Worm (Caenorhabditis elegans) whole organism, L1 larva: ENCODE data around the gene F53F8.7.

Experiments used
- F16B12.6 ChIP-seq: fragments of 150-350 bp; optimal IDR thresholded peaks from 2 replicates; lab custom pipeline; 2014; ENCODE audit warnings: missing biosample characterization, missing genetic modification characterization
- blmp-1 ChIP-seq: fragments of 150-350 bp; optimal IDR thresholded peaks from 2 replicates; lab custom pipeline; 2014; ENCODE audit warnings: missing biosample characterization, missing genetic modification characterization
- ceh-8 ChIP-seq: fragments of 200-800 bp; sonication (Bioruptor generic); optimal IDR thresholded peaks from 2 replicates; lab custom pipeline; 2018; ENCODE audit warnings: mild to moderate bottlenecking, missing genetic modification characterization, moderate library complexity, missing compliant biosample characterization
- ceh-82 ChIP-seq, 3 experiments: fragments of 150-350 bp in 1 of 3; sonication (generic microtip) in 2 of 3; optimal IDR thresholded peaks; 2 replicates each; lab custom pipeline; 2014 to 2017; ENCODE audit warnings: missing biosample characterization in 3 of 3, missing genetic modification characterization in 3 of 3
- ceh-88 ChIP-seq: fragments of 200-800 bp; sonication (Bioruptor generic); IDR thresholded peaks from 2 replicates; pipeline ENCODE4 v1.3.6; 2022; ENCODE audit warnings: missing genetic modification characterization, missing compliant biosample characterization
- ces-1 ChIP-seq: fragments of 150-350 bp; optimal IDR thresholded peaks from 2 replicates; lab custom pipeline; 2014; ENCODE audit warnings: missing biosample characterization, missing genetic modification reagents, missing genetic modification characterization
- efl-3 ChIP-seq: fragments of 200-800 bp; sonication (Bioruptor generic); optimal IDR thresholded peaks from 2 replicates; lab custom pipeline; 2018; ENCODE audit warnings: mild to moderate bottlenecking, missing genetic modification characterization, missing compliant biosample characterization
- elt-3 ChIP-seq, 6 experiments: fragments of 150-350 bp in 1 of 6; sonication (generic microtip); optimal IDR thresholded peaks; 2 replicates each; lab custom pipeline; 2017 to 2018; ENCODE audit warnings: missing biosample characterization in 6 of 6, missing genetic modification characterization in 6 of 6, inconsistent platforms in 1 of 6
- ets-5 ChIP-seq: fragments of 200-800 bp; sonication (Bioruptor generic); IDR thresholded peaks from 2 replicates; pipeline ENCODE4 v1.3.6; 2022; ENCODE audit warnings: missing genetic modification characterization, missing compliant biosample characterization
- fkh-10 ChIP-seq: sonication (generic microtip); optimal IDR thresholded peaks from 2 replicates; lab custom pipeline; 2017; ENCODE audit warnings: missing biosample characterization, missing genetic modification reagents, missing genetic modification characterization
- fkh-4 ChIP-seq: sonication (generic microtip); optimal IDR thresholded peaks from 2 replicates; lab custom pipeline; 2016; ENCODE audit warnings: missing compliant biosample characterization, missing genetic modification characterization, borderline replicate concordance
- fkh-8 ChIP-seq: sonication (generic microtip); optimal IDR thresholded peaks from 2 replicates; lab custom pipeline; 2016; ENCODE audit warnings: mild to moderate bottlenecking, missing genetic modification characterization, missing compliant biosample characterization
- grh-1 ChIP-seq: fragments of 200-800 bp; sonication (Bioruptor generic); IDR thresholded peaks from 2 replicates; pipeline ENCODE4 v1.3.6; 2022; ENCODE audit warnings: missing genetic modification reagents, missing genetic modification characterization, missing compliant biosample characterization
- hlh-17 ChIP-seq: fragments of 200-800 bp; sonication (Bioruptor generic); optimal IDR thresholded peaks from 2 replicates; lab custom pipeline; 2018; ENCODE audit warnings: missing genetic modification characterization, mild to moderate bottlenecking, missing compliant biosample characterization, moderate library complexity, borderline replicate concordance
- hlh-4 ChIP-seq: sonication (generic microtip); optimal IDR thresholded peaks from 2 replicates; lab custom pipeline; 2016; ENCODE audit warnings: mild to moderate bottlenecking, missing genetic modification characterization, missing compliant biosample characterization
- hpl-2 ChIP-seq: fragments of 150-350 bp; optimal IDR thresholded peaks from 2 replicates; lab custom pipeline; 2014; ENCODE audit warnings: missing biosample characterization, missing genetic modification reagents, missing genetic modification characterization
- irx-1 ChIP-seq: sonication (generic microtip); optimal IDR thresholded peaks from 2 replicates; lab custom pipeline; 2016; ENCODE audit warnings: missing genetic modification characterization, missing compliant biosample characterization
- lin-13 ChIP-seq: fragments of 150-350 bp; optimal IDR thresholded peaks from 2 replicates; lab custom pipeline; 2014; ENCODE audit warnings: missing biosample characterization, missing genetic modification reagents, missing genetic modification characterization
- lin-35 ChIP-seq, 2 experiments: fragments of 150-350 bp; optimal IDR thresholded peaks; 2 replicates each; lab custom pipeline; 2014; ENCODE audit warnings: missing biosample characterization in 2 of 2, missing genetic modification characterization in 2 of 2, missing genetic modification reagents in 2 of 2
- mdl-1 ChIP-seq, 2 experiments: fragments of 150-350 bp; optimal IDR thresholded peaks; 2 replicates each; lab custom pipeline; 2014 to 2017; ENCODE audit warnings: missing biosample characterization in 2 of 2, missing genetic modification characterization in 2 of 2, inconsistent platforms in 1 of 2
- nhr-19 ChIP-seq: fragments of 200-800 bp; sonication (Bioruptor generic); conservative IDR thresholded peaks from 2 replicates; pipeline ENCODE4 v1.3.6; 2022; ENCODE audit warnings: missing genetic modification characterization, missing compliant biosample characterization
- nhr-20 ChIP-seq: sonication (generic microtip); optimal IDR thresholded peaks from 2 replicates; lab custom pipeline; 2016; ENCODE audit warnings: mild to moderate bottlenecking, missing genetic modification characterization, missing compliant biosample characterization
- nhr-237 ChIP-seq: fragments of 150-350 bp; optimal IDR thresholded peaks from 2 replicates; lab custom pipeline; 2014; ENCODE audit warnings: missing biosample characterization, missing genetic modification characterization
- nhr-28 ChIP-seq: fragments of 150-350 bp; optimal IDR thresholded peaks from 2 replicates; lab custom pipeline; 2014; ENCODE audit warnings: missing biosample characterization, missing genetic modification characterization
- nhr-77 ChIP-seq: fragments of 150-350 bp; optimal IDR thresholded peaks from 2 replicates; lab custom pipeline; 2014; ENCODE audit warnings: missing biosample characterization, missing genetic modification characterization
- nhr-84 ChIP-seq: sonication (generic microtip); optimal IDR thresholded peaks from 2 replicates; lab custom pipeline; 2017; ENCODE audit warnings: missing biosample characterization, missing genetic modification characterization
- nhr-85 ChIP-seq: sonication (generic microtip); peaks from one replicate; lab custom pipeline; 2016; ENCODE audit warnings: missing genetic modification characterization, inconsistent platforms, missing compliant biosample characterization
- nhr-90 ChIP-seq: sonication (generic microtip); optimal IDR thresholded peaks from 2 replicates; lab custom pipeline; 2016; ENCODE audit warnings: mild to moderate bottlenecking, missing genetic modification characterization, missing compliant biosample characterization; ENCODE audit not compliant: poor library complexity
- pag-3 ChIP-seq: sonication (generic microtip); optimal IDR thresholded peaks from 2 replicates; lab custom pipeline; 2017; ENCODE audit warnings: missing genetic modification characterization, mild to moderate bottlenecking, missing compliant biosample characterization, antibody characterized with exemption, borderline replicate concordance; ENCODE audit not compliant: insufficient read depth
- pax-3 ChIP-seq: fragments of 200-800 bp; sonication (Bioruptor generic); optimal IDR thresholded peaks from 2 replicates; lab custom pipeline; 2018; ENCODE audit warnings: mild to moderate bottlenecking, missing genetic modification characterization, moderate library complexity, missing compliant biosample characterization
- rnt-1 ChIP-seq: sonication (generic microtip); optimal IDR thresholded peaks from 2 replicates; lab custom pipeline; 2016; ENCODE audit warnings: mild to moderate bottlenecking, missing genetic modification characterization, moderate library complexity, missing compliant biosample characterization
- skn-1 ChIP-seq: fragments of 150-350 bp; optimal IDR thresholded peaks from 2 replicates; lab custom pipeline; 2014; ENCODE audit warnings: missing biosample characterization, missing genetic modification characterization
- snu-23 ChIP-seq: sonication (generic microtip); optimal IDR thresholded peaks from 2 replicates; lab custom pipeline; 2016; ENCODE audit warnings: missing genetic modification characterization, missing compliant biosample characterization
- sox-4 ChIP-seq: sonication (generic microtip); optimal IDR thresholded peaks from 2 replicates; lab custom pipeline; 2016; ENCODE audit warnings: missing genetic modification characterization, missing compliant biosample characterization
- sptf-1 ChIP-seq: fragments of 150-350 bp; optimal IDR thresholded peaks from 2 replicates; lab custom pipeline; 2014; ENCODE audit warnings: missing biosample characterization, missing genetic modification characterization
- swsn-7 ChIP-seq: sonication (generic microtip); optimal IDR thresholded peaks from 2 replicates; lab custom pipeline; 2016; ENCODE audit warnings: missing genetic modification characterization, missing compliant biosample characterization
- tbx-2 ChIP-seq: sonication (generic microtip); optimal IDR thresholded peaks from 2 replicates; lab custom pipeline; 2016; ENCODE audit warnings: missing genetic modification characterization, missing compliant biosample characterization
- unc-30 ChIP-seq: sonication (generic microtip); optimal IDR thresholded peaks from 2 replicates; lab custom pipeline; 2017; ENCODE audit warnings: missing biosample characterization, missing genetic modification characterization
- unc-62 ChIP-seq: fragments of 150-350 bp; optimal IDR thresholded peaks from 2 replicates; lab custom pipeline; 2014; ENCODE audit warnings: missing biosample characterization, missing genetic modification reagents, missing genetic modification characterization
- unc-86 ChIP-seq: sonication (generic microtip); optimal IDR thresholded peaks from 2 replicates; lab custom pipeline; 2016; ENCODE audit warnings: missing genetic modification characterization, missing compliant biosample characterization
- xbp-1 ChIP-seq: sonication (generic microtip); optimal IDR thresholded peaks from 2 replicates; lab custom pipeline; 2016; ENCODE audit warnings: missing genetic modification characterization, missing compliant biosample characterization
- zag-1 ChIP-seq: fragments of 150-350 bp; optimal IDR thresholded peaks from 2 replicates; lab custom pipeline; 2014; ENCODE audit warnings: missing biosample characterization, missing genetic modification characterization
- zip-4 ChIP-seq: fragments of 200-800 bp; sonication (Bioruptor generic); optimal IDR thresholded peaks from 2 replicates; lab custom pipeline; 2018; ENCODE audit warnings: mild to moderate bottlenecking, missing genetic modification characterization, moderate library complexity, missing compliant biosample characterization
- ztf-11 ChIP-seq, 2 experiments: sonication (generic microtip); optimal IDR thresholded peaks; 2 replicates each; lab custom pipeline; 2016 to 2017; ENCODE audit warnings: missing genetic modification characterization in 2 of 2, missing biosample characterization in 1 of 2, missing compliant biosample characterization in 1 of 2
- ztf-4 ChIP-seq: fragments of 150-350 bp; optimal IDR thresholded peaks from 2 replicates; lab custom pipeline; 2014; ENCODE audit warnings: missing biosample characterization, missing genetic modification characterization

The F53F8.7 gene

DNA sequence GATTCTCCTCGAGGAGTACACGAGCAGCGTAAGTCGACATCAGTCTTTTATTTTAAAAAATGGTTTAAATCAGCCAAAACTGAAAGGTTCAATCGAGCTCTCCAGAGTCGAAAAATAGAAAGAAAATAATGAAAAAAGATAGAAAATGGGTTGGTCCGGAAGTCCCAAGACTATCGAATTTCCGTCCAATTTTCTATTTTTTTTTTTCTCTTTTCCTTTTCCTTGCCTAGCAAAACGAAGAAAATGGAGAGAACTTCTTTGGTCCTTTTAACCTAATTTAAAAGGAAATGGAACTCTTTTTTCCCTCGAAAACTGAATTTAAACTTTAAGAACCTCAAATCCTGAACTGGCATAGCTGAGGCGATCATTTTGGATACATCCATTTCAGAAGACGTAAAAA, 41.2 kb upstream of the F53F8.7 start:
- TF ChIP-seq ces-1 (peak; percentile 33), irx-1 (tag; lab: Kevin White, UChicago) (peak; percentile 2), ztf-11 (tag; optimal IDR thresholded peaks at IDR 0.05; lab: Kevin White, UChicago) (no peak), tbx-2 (tag; lab: Kevin White, UChicago) (peak; percentile 7), fkh-10 (GFP tag; lab: Kevin White, UChicago) (peak; percentile 65)

DNA sequence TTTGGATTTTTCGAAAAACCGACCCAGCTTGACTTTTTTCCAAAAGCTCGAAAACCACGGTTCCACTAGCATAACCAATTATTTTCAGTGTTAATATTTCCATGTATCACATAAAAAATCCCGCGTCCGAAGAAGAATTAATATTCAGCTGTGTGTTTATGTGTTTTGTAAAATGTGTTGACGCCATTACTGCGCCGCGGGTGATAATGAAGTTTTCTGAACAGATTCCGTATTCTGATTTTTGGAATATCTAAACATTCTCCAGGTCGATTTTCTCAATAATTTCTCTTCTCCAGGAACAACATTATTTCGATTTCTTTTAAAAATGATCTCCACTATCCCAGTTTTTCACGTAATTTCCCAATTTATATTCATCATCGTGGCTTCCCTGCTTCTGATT, 36.5 kb upstream of the F53F8.7 start, which contains the start of gene srxa-6:
srxa-6 (plus strand) TSS at position 301 of the 400 bp plus-strand sequence.
- TF ChIP-seq unc-86 (tag; lab: Kevin White, UChicago) (no peak), lin-35 (GFP tag; optimal IDR thresholded peaks at IDR 0.05; lab: Kevin White, UChicago) (no peak), ets-5 (no peak), fkh-4 (tag; lab: Kevin White, UChicago) (no peak), zag-1 (no peak), hlh-17 (GFP tag; lab: Kevin White, UChicago) (no peak)
- TF ChIP-seq, all 84 proteins: peak for 0

DNA sequence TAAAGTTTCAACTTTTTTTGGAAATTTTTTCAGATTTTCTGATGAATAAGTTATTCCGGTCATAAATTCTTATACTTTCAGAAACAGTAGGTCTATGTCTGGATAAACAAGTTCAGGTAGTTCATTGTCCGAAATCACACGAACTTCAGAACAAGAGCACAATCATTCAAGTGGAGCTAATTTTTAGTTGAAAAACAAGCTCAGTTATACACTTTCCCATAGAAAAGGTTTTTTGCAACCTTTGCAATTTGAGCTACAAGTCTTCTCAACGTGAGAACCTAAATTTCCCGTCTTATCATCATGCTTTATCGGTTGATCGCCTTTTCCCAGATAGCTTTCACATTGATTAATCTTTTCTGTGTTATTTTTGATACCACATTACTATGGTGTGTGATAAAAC, 33.6 kb upstream of the F53F8.7 start, which contains the start of gene srxa-1:
srxa-1 (plus strand) TSS at position 301 of the 400 bp plus-strand sequence.
- TF ChIP-seq nhr-28 (tag; lab: Kevin White, UChicago) (no peak), unc-62 (no peak), sox-4 (no peak), fkh-10 (GFP tag; lab: Kevin White, UChicago) (no peak), nhr-20 (tag; lab: Kevin White, UChicago) (no peak), hlh-4 (tag; lab: Kevin White, UChicago) (no peak), elt-3 (tag; optimal IDR thresholded peaks at IDR 0.05; lab: Kevin White, UChicago) (no peak), ceh-8 (GFP tag; lab: Kevin White, UChicago) (no peak), ztf-4 (tag; lab: Kevin White, UChicago) (no peak), pag-3 (tag; lab: Kevin White, UChicago) (no peak), skn-1 (tag; lab: Kevin White, UChicago) (no peak), sptf-1 (tag; lab: Kevin White, UChicago) (no peak), fkh-4 (tag; lab: Kevin White, UChicago) (no peak), nhr-85 (no peak)

DNA sequence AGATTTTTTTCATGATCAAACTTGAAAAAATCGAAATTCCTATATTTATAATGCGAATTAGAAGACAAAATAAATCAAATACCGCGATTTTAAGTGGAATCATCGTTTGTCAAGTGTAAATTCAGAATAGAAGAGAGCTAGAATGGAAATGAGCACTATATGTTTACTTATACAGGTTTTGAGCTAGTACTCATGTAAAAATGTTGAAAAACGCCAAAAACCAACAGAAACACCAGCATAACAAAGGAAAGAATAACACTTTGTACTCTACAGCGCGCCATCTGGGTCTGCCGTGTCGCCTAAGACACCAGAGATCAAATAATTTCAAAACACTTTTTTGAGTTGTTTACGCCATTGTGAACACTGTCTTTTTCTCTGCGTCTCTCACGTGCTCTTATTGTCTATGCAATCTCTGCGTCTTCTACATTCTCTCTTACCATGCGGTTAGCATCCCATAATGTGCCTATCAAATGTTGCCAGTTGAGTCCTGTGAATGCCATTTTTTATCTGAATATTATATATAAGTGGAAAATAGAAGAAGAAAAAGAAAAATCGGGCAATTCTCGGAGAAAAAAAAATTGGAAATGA, 30.7 kb upstream of the F53F8.7 start, which contains the start of gene ipla-3:
ipla-3 (minus strand) TSS at position 510 of the 588 bp plus-strand sequence.
- TF ChIP-seq hpl-2 (no peak), zag-1 (no peak), fkh-8 (no peak), efl-3 (no peak), nhr-237 (tag; lab: Kevin White, UChicago) (no peak), snu-23 (GFP tag; lab: Kevin White, UChicago) (peak; percentile 52), hlh-17 (GFP tag; lab: Kevin White, UChicago) (no peak), mdl-1 (tag; optimal IDR thresholded peaks at IDR 0.05; lab: Kevin White, UChicago) (peak in 1 of 2 experiments; percentile 71), sox-4 (no peak), pax-3 (no peak), unc-30 (no peak), nhr-77 (tag; lab: Kevin White, UChicago) (peak; percentile 30), zip-4 (GFP tag; lab: Kevin White, UChicago) (no peak), swsn-7 (tag; lab: Kevin White, UChicago) (peak; percentile 42), rnt-1 (tag; lab: Kevin White, UChicago) (no peak), grh-1 (GFP tag; lab: Robert Waterston, UW) (no peak), ceh-88 (GFP tag; lab: Robert Waterston, UW) (no peak), fkh-10 (GFP tag; lab: Kevin White, UChicago) (no peak), xbp-1 (tag; lab: Kevin White, UChicago) (peak; percentile 7), ceh-82 (tag; optimal IDR thresholded peaks at IDR 0.05; lab: Kevin White, UChicago) (peak in 2 of 3 experiments; percentile 21 to 53), F16B12.6 (no peak), nhr-90 (tag; lab: Kevin White, UChicago) (peak; percentile 67), ztf-11 (tag; optimal IDR thresholded peaks at IDR 0.05; lab: Kevin White, UChicago) (no peak), sptf-1 (tag; lab: Kevin White, UChicago) (no peak), ztf-4 (tag; lab: Kevin White, UChicago) (peak; percentile 10), blmp-1 (tag; lab: Kevin White, UChicago) (no peak), nhr-84 (tag; lab: Kevin White, UChicago) (no peak), nhr-19 (GFP tag; lab: Robert Waterston, UW) (no peak), fkh-4 (tag; lab: Kevin White, UChicago) (no peak), lin-13 (GFP tag; lab: Kevin White, UChicago) (no peak)
